Worm (Caenorhabditis elegans): Measurements from ENCODE around the gene T14G12.6.

DNA sequence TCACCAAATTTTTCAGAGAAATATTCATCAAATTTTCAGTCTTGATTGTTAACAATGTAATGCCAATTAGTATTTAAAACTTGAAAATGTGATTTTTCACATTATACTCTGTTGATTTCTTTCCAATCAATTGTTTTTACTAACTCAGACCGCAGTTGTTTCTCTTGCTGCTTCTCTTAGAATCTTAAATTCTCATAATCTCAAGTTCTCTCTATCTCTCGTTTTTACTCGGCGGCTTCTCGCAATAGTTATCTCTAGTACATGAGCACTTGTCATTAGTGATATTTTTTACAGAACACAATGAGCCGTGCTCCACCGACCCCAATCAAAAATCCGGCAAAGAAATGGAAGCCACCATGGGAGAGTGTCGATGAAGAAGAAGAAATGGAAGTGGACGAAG, 47.9 kb upstream of the T14G12.6 start, which contains the start of gene F35A5.1:
- no peak for TF ChIP-seq lin-39 (tag; optimal IDR thresholded peaks at IDR 0.05)
- TF ChIP-seq unc-62 (GFP tag; optimal IDR thresholded peaks at IDR 0.05) = no peak
- no peak for TF ChIP-seq ceh-82 (tag; optimal IDR thresholded peaks at IDR 0.05)
- TF ChIP-seq elt-3 (tag; optimal IDR thresholded peaks at IDR 0.05) = no peak
- TF ChIP-seq snpc-4 (tag; optimal IDR thresholded peaks at IDR 0.05) = no peak
- no peak for TF ChIP-seq nhr-23 (tag; optimal IDR thresholded peaks at IDR 0.05)
- TF ChIP-seq ama-1 (optimal IDR thresholded peaks at IDR 0.05) = no peak
